Worm (Caenorhabditis elegans) whole organism, L3 larva: ENCODE measurements around the gene srh-100.

Source experiments
- R02D3.7 ChIP-seq: fragments of 150-350 bp; optimal IDR thresholded peaks from 2 replicates; lab custom pipeline; 2014; ENCODE audit warnings: missing biosample characterization, missing genetic modification characterization
- aly-2 ChIP-seq: fragments of 150-350 bp; optimal IDR thresholded peaks from 2 replicates; lab custom pipeline; 2014; ENCODE audit warnings: missing biosample characterization, missing genetic modification characterization
- ama-1 ChIP-seq: fragments of 150-350 bp; optimal IDR thresholded peaks from 2 replicates; lab custom pipeline; 2018
- ceh-82 ChIP-seq: fragments of 150-350 bp; optimal IDR thresholded peaks from 2 replicates; lab custom pipeline; 2014; ENCODE audit warnings: missing biosample characterization, missing genetic modification characterization
- elt-3 ChIP-seq, 3 experiments: fragments of 150-350 bp in 1 of 3; sonication (generic microtip) in 2 of 3; optimal IDR thresholded peaks; 2 replicates in 2 of 3; 4 replicates in 1 of 3; lab custom pipeline; 2014 to 2017; ENCODE audit warnings: missing biosample characterization in 3 of 3, missing genetic modification characterization in 3 of 3
- nhr-11 ChIP-seq: fragments of 150-350 bp; optimal IDR thresholded peaks from 2 replicates; lab custom pipeline; 2014; ENCODE audit warnings: missing biosample characterization, missing genetic modification characterization
- nhr-25 ChIP-seq: sonication (generic microtip); optimal IDR thresholded peaks from 2 replicates; lab custom pipeline; 2017; ENCODE audit warnings: missing biosample characterization, missing genetic modification characterization
- snpc-4 ChIP-seq: fragments of 150-350 bp; optimal IDR thresholded peaks from 2 replicates; lab custom pipeline; 2014; ENCODE audit warnings: missing biosample characterization, missing genetic modification characterization
- unc-62 ChIP-seq: fragments of 150-350 bp; sonication (generic microtip); optimal IDR thresholded peaks from 4 replicates; lab custom pipeline; 2014; ENCODE audit warnings: missing biosample characterization, missing genetic modification reagents, missing genetic modification characterization

ce11 chrII:3664470-3664869 is 50.0 kb downstream of the srh-100 start, which contains the start of gene F19B10.3:
- TF ChIP-seq ceh-82 (no peak), snpc-4 (tag; lab: Kevin White, UChicago) (no peak), ama-1 (no peak), nhr-25 (tag; lab: Kevin White, UChicago) (no peak), nhr-11 (tag; lab: Kevin White, UChicago) (no peak), elt-3 (tag; optimal IDR thresholded peaks at IDR 0.05; lab: Kevin White, UChicago) (no peak), unc-62 (GFP tag; lab: Kevin White, UChicago) (no peak), R02D3.7 (tag; lab: Kevin White, UChicago) (no peak), aly-2 (tag; lab: Kevin White, UChicago) (no peak)
